Fruit fly (Drosophila melanogaster): Measurements from ENCODE around the gene net.
A peak's percentile ranks its signal among the peaks of the same experiment; 100 is the strongest.

The net gene

dm6 chr2L:130691-131090, 43.5 kb upstream of the net start, which contains the start of gene CG3164:
TSS of gene CG3164 (minus strand) at chr2L:130791.
- no peak for TF ChIP-seq Hr96 (GFP tag; optimal IDR thresholded peaks at IDR 0.05)
- TF ChIP-seq CG11617 (GFP tag; optimal IDR thresholded peaks at IDR 0.05), result no peak
- TF ChIP-seq Mnt (GFP tag; optimal IDR thresholded peaks at IDR 0.05), result no peak
- TF ChIP-seq cnc (optimal IDR thresholded peaks at IDR 0.05), result no peak
- no peak for TF ChIP-seq cic (GFP tag; optimal IDR thresholded peaks at IDR 0.05)
- no peak for TF ChIP-seq CG7101 (tag; optimal IDR thresholded peaks at IDR 0.05)
- TF ChIP-seq toe (GFP tag; optimal IDR thresholded peaks at IDR 0.05), result no peak
- no peak for TF ChIP-seq kay (GFP tag; ENCODE audit: borderline replicate concordance)
- no peak for TF ChIP-seq CG33017 (tag; optimal IDR thresholded peaks at IDR 0.05)
- TF ChIP-seq bab1 (GFP tag; optimal IDR thresholded peaks at IDR 0.05), result no peak
- no peak for TF ChIP-seq CG1620 (GFP tag; optimal IDR thresholded peaks at IDR 0.05)
- TF ChIP-seq ovo (GFP tag; optimal IDR thresholded peaks at IDR 0.05), result no peak
- TF ChIP-seq Clk (GFP tag; optimal IDR thresholded peaks at IDR 0.05), result no peak
- TF ChIP-seq CG14711 (tag; optimal IDR thresholded peaks at IDR 0.05), result no peak
- no peak for TF ChIP-seq CG5204 (GFP tag; optimal IDR thresholded peaks at IDR 0.05)

- no peak for TF ChIP-seq CG5204 (GFP tag; optimal IDR thresholded peaks at IDR 0.05)
- peak; percentile 94 for TF ChIP-seq cic (GFP tag; optimal IDR thresholded peaks at IDR 0.05)
- TF ChIP-seq CG1620 (GFP tag; optimal IDR thresholded peaks at IDR 0.05), result peak; percentile 62
- peak; percentile 95 for TF ChIP-seq CG12768 (GFP tag; optimal IDR thresholded peaks at IDR 0.05)
- peak; percentile 67 for TF ChIP-seq CG14711 (tag; optimal IDR thresholded peaks at IDR 0.05)
- TF ChIP-seq CG7045 (GFP tag; optimal IDR thresholded peaks at IDR 0.05), result peak; percentile 6
- TF ChIP-seq pad (GFP tag; optimal IDR thresholded peaks at IDR 0.05), result peak; percentile 95
- peak; percentile 51 for TF ChIP-seq CG11617 (GFP tag; optimal IDR thresholded peaks at IDR 0.05)
- TF ChIP-seq bab1 (GFP tag; optimal IDR thresholded peaks at IDR 0.05), result peak; percentile 82
- TF ChIP-seq Clk (GFP tag; optimal IDR thresholded peaks at IDR 0.05), result no peak
- TF ChIP-seq cnc (optimal IDR thresholded peaks at IDR 0.05), result no peak
- peak; percentile 81 for TF ChIP-seq CG33017 (tag; optimal IDR thresholded peaks at IDR 0.05)
- peak; percentile 84 for TF ChIP-seq ovo (GFP tag; optimal IDR thresholded peaks at IDR 0.05)
- peak; percentile 38 for TF ChIP-seq Crg-1 (GFP tag; optimal IDR thresholded peaks at IDR 0.05)
- TF ChIP-seq CG7101 (tag; optimal IDR thresholded peaks at IDR 0.05), result peak; percentile 76
- TF ChIP-seq tj (GFP tag; optimal IDR thresholded peaks at IDR 0.05), result peak; percentile 93
- TF ChIP-seq toe (GFP tag; optimal IDR thresholded peaks at IDR 0.05), result peak; percentile 49
- TF ChIP-seq Mnt (GFP tag; optimal IDR thresholded peaks at IDR 0.05), result peak; percentile 93
- peak; percentile 88 for TF ChIP-seq kay (GFP tag; ENCODE audit: borderline replicate concordance)
- peak; percentile 84 for TF ChIP-seq Hr96 (GFP tag; optimal IDR thresholded peaks at IDR 0.05)
Observed at dm6 chr2L:128977-129941, 42.1 kb upstream of the net start.

dm6 chr2L:128296-128715, 41.1 kb upstream of the net start:
- no peak for TF ChIP-seq tj (GFP tag; optimal IDR thresholded peaks at IDR 0.05)
- TF ChIP-seq bab1 (GFP tag; optimal IDR thresholded peaks at IDR 0.05), result no peak
- no peak for TF ChIP-seq ovo (GFP tag; optimal IDR thresholded peaks at IDR 0.05)
- no peak for TF ChIP-seq CG7045 (GFP tag; optimal IDR thresholded peaks at IDR 0.05)
- no peak for TF ChIP-seq cnc (optimal IDR thresholded peaks at IDR 0.05)
- no peak for TF ChIP-seq CG5204 (GFP tag; optimal IDR thresholded peaks at IDR 0.05)

- TF ChIP-seq Clk (GFP tag; optimal IDR thresholded peaks at IDR 0.05) (no peak), pad (GFP tag; optimal IDR thresholded peaks at IDR 0.05) (no peak), CG12768 (GFP tag; optimal IDR thresholded peaks at IDR 0.05) (peak; percentile 90), Mnt (GFP tag; optimal IDR thresholded peaks at IDR 0.05) (peak; percentile 74), kay (GFP tag; ENCODE audit: borderline replicate concordance) (peak; percentile 88), CG7101 (tag; optimal IDR thresholded peaks at IDR 0.05) (peak; percentile 44), CG33017 (tag; optimal IDR thresholded peaks at IDR 0.05) (peak; percentile 42), CG11617 (GFP tag; optimal IDR thresholded peaks at IDR 0.05) (no peak), Hr96 (GFP tag; optimal IDR thresholded peaks at IDR 0.05) (peak; percentile 12), toe (GFP tag; optimal IDR thresholded peaks at IDR 0.05) (peak; percentile 75), CG1620 (GFP tag; optimal IDR thresholded peaks at IDR 0.05) (no peak), CG7045 (GFP tag; optimal IDR thresholded peaks at IDR 0.05) (peak; percentile 50), cic (GFP tag; optimal IDR thresholded peaks at IDR 0.05) (peak; percentile 64), tj (GFP tag; optimal IDR thresholded peaks at IDR 0.05) (peak; percentile 37)
Observed at dm6 chr2L:125364-126252, 38.4 kb upstream of the net start.

dm6 chr2L:123007-123327, 35.8 kb upstream of the net start:
- TF ChIP-seq kay (GFP tag; ENCODE audit: borderline replicate concordance) (peak; percentile 66), Hr96 (GFP tag; optimal IDR thresholded peaks at IDR 0.05) (no peak), ovo (GFP tag; optimal IDR thresholded peaks at IDR 0.05) (no peak), tj (GFP tag; optimal IDR thresholded peaks at IDR 0.05) (no peak), toe (GFP tag; optimal IDR thresholded peaks at IDR 0.05) (no peak), CG7101 (tag; optimal IDR thresholded peaks at IDR 0.05) (no peak), Mnt (GFP tag; optimal IDR thresholded peaks at IDR 0.05) (no peak), CG12768 (GFP tag; optimal IDR thresholded peaks at IDR 0.05) (no peak), cnc (optimal IDR thresholded peaks at IDR 0.05) (no peak)

Data from whole organism, adult.